Worm (Caenorhabditis elegans): Measurements from ENCODE around the gene nspc-19.
A peak's percentile ranks its signal among the peaks of the same experiment; 100 is the strongest.

Gene nspc-19

ce11 chrX:14507992-14508391 is 20.5 kb upstream of the nspc-19 start:
- TF ChIP-seq Y79H2A.3 (GFP tag; conservative IDR thresholded peaks at IDR 0.05) (no peak), Y67H2A.10 (GFP tag; conservative IDR thresholded peaks at IDR 0.05) (no peak), mcd-1 (GFP tag; IDR thresholded peaks at IDR 0.05) (no peak), B0035.1 (tag; optimal IDR thresholded peaks at IDR 0.05) (no peak), fkh-3 (tag; optimal IDR thresholded peaks at IDR 0.05) (no peak), B0261.1 (tag; optimal IDR thresholded peaks at IDR 0.05) (no peak), attf-6 (GFP tag; IDR thresholded peaks at IDR 0.05) (no peak), hrde-1 (tag; optimal IDR thresholded peaks at IDR 0.05; ENCODE audit: borderline replicate concordance) (no peak), athp-1 (tag; optimal IDR thresholded peaks at IDR 0.05) (no peak), egl-18 (GFP tag; IDR thresholded peaks at IDR 0.05) (no peak), F49E8.2 (tag; optimal IDR thresholded peaks at IDR 0.05; ENCODE audit: insufficient read depth) (no peak), T07F8.4 (tag; optimal IDR thresholded peaks at IDR 0.05) (no peak), ztf-26 (tag; optimal IDR thresholded peaks at IDR 0.05) (peak; percentile 60), zfh-2 (GFP tag; conservative IDR thresholded peaks at IDR 0.05) (no peak), K11D2.4 (GFP tag; IDR thresholded peaks at IDR 0.05) (0 out of 2 replicates have a peak, but pooled peaks have one; percentile 27), F57A8.1 (GFP tag; optimal IDR thresholded peaks at IDR 0.05) (no peak), tlf-1 (GFP tag; optimal IDR thresholded peaks at IDR 0.05) (no peak), attf-3 (GFP tag; conservative IDR thresholded peaks at IDR 0.05) (no peak), dpff-1 (tag; optimal IDR thresholded peaks at IDR 0.05) (no peak), die-1 (tag; optimal IDR thresholded peaks at IDR 0.05) (no peak), mxl-1 (tag; optimal IDR thresholded peaks at IDR 0.05) (no peak), sea-2 (GFP tag; IDR thresholded peaks at IDR 0.05) (no peak), lin-26 (GFP tag; IDR thresholded peaks at IDR 0.05) (no peak), F52B5.7 (tag; optimal IDR thresholded peaks at IDR 0.05) (no peak), let-526 (GFP tag; IDR thresholded peaks at IDR 0.05) (no peak), lsl-1 (GFP tag; optimal IDR thresholded peaks at IDR 0.05) (no peak), lin-54 (GFP tag; optimal IDR thresholded peaks at IDR 0.05) (no peak), ets-4 (GFP tag; optimal IDR thresholded peaks at IDR 0.05) (no peak), cebp-1 (GFP tag; IDR thresholded peaks at IDR 0.05) (no peak), cebp-1 (tag; optimal IDR thresholded peaks at IDR 0.05) (no peak), C17E4.6 (GFP tag; IDR thresholded peaks at IDR 0.05) (no peak), somi-1 (GFP tag; optimal IDR thresholded peaks at IDR 0.05) (peak; percentile 41), F37B4.10 (GFP tag; IDR thresholded peaks at IDR 0.05) (no peak), lin-40 (tag; optimal IDR thresholded peaks at IDR 0.05) (peak; percentile 44), ztf-25 (GFP tag; IDR thresholded peaks at IDR 0.05) (no peak), akir-1 (GFP tag; optimal IDR thresholded peaks at IDR 0.05) (no peak), pha-4 (tag; optimal IDR thresholded peaks at IDR 0.05) (no peak), ceh-27 (GFP tag; optimal IDR thresholded peaks at IDR 0.05) (peak; percentile 29), K12H6.12 (tag; optimal IDR thresholded peaks at IDR 0.05) (no peak)

ce11 chrX:14508823-14509259 is 19.7 kb upstream of the nspc-19 start:
- TF ChIP-seq somi-1 (GFP tag; optimal IDR thresholded peaks at IDR 0.05): peak; percentile 39
- TF ChIP-seq unc-130 (GFP tag; optimal IDR thresholded peaks at IDR 0.05): no peak
- TF ChIP-seq cebp-1 (GFP tag; IDR thresholded peaks at IDR 0.05): no peak
- TF ChIP-seq cebp-1 (tag; optimal IDR thresholded peaks at IDR 0.05): peak; percentile 45
- TF ChIP-seq hlh-12 (tag; optimal IDR thresholded peaks at IDR 0.05): no peak
- peak; percentile 20 for TF ChIP-seq lin-40 (tag; optimal IDR thresholded peaks at IDR 0.05)
- peak; percentile 15 for TF ChIP-seq nhr-80 (tag; optimal IDR thresholded peaks at IDR 0.05)
- no peak for TF ChIP-seq rpc-1 (optimal IDR thresholded peaks at IDR 0.05)
- TF ChIP-seq rpc-1 (tag; optimal IDR thresholded peaks at IDR 0.05): no peak
- 0 out of 2 replicates have a peak, but pooled peaks have one; percentile 18 for TF ChIP-seq zfh-2 (GFP tag; conservative IDR thresholded peaks at IDR 0.05)
